Worm (Caenorhabditis elegans) whole organism, young adult: ENCODE results near the gene C44B7.5.
"Not testable (repeated sequence)": the region's sequence is repeated elsewhere in the genome, so short reads cannot be mapped to it uniquely, and the experiment has no call there.

Experiments
- B0019.2 ChIP-seq: fragments of 200-800 bp; sonication (Bioruptor generic); conservative IDR thresholded peaks from 2 replicates; pipeline ENCODE4 v1.3.6; 2022; ENCODE audit warnings: missing genetic modification reagents, missing genetic modification characterization, missing compliant biosample characterization
- B0035.1 ChIP-seq: sonication (generic microtip); optimal IDR thresholded peaks from 2 replicates; lab custom pipeline; 2016; ENCODE audit warnings: missing genetic modification characterization, mild to moderate bottlenecking, missing compliant biosample characterization, missing genotype, missing genetic modification reagents
- B0261.1 ChIP-seq: sonication (generic microtip); optimal IDR thresholded peaks from 2 replicates; lab custom pipeline; 2016; ENCODE audit warnings: mild to moderate bottlenecking, missing genetic modification characterization, moderate library complexity, missing compliant biosample characterization
- F33H1.4 ChIP-seq: fragments of 200-800 bp; sonication (Bioruptor generic); IDR thresholded peaks from 2 replicates; pipeline ENCODE4 v1.3.6; 2022; ENCODE audit warnings: missing genetic modification reagents, missing genetic modification characterization, missing compliant biosample characterization
- F37B4.10 ChIP-seq: fragments of 200-800 bp; sonication (Bioruptor generic); IDR thresholded peaks from 2 replicates; pipeline ENCODE4 v1.3.6; 2022; ENCODE audit warnings: missing genetic modification characterization, missing compliant biosample characterization
- F49E8.2 ChIP-seq: sonication (generic microtip); optimal IDR thresholded peaks from 3 replicates; lab custom pipeline; 2017; ENCODE audit warnings: missing genetic modification characterization, mild to moderate bottlenecking, missing compliant biosample characterization, antibody characterized with exemption, moderate library complexity; ENCODE audit not compliant: insufficient read depth
- F55B11.4 ChIP-seq: sonication (generic microtip); optimal IDR thresholded peaks from 2 replicates; lab custom pipeline; 2016; ENCODE audit warnings: missing compliant biosample characterization, missing genetic modification characterization, borderline replicate concordance; ENCODE audit not compliant: insufficient read depth
- K11D2.4 ChIP-seq: fragments of 200-800 bp; sonication (Bioruptor generic); IDR thresholded peaks from 2 replicates; pipeline ENCODE4 v1.3.6; 2022; ENCODE audit warnings: missing genetic modification reagents, missing genetic modification characterization, missing compliant biosample characterization
- Y53F4B.3 ChIP-seq: fragments of 200-800 bp; sonication (Bioruptor generic); IDR thresholded peaks from 2 replicates; pipeline ENCODE4 v1.3.6; 2022; ENCODE audit warnings: missing genetic modification reagents, missing genetic modification characterization, missing compliant biosample characterization
- Y67H2A.10 ChIP-seq: fragments of 200-800 bp; sonication (Bioruptor generic); conservative IDR thresholded peaks from 2 replicates; pipeline ENCODE4 v1.3.6; 2022; ENCODE audit warnings: missing genetic modification reagents, missing genetic modification characterization, missing compliant biosample characterization
- Y79H2A.3 ChIP-seq: fragments of 200-800 bp; sonication (Bioruptor generic); conservative IDR thresholded peaks from 2 replicates; pipeline ENCODE4 v1.3.6; 2022; ENCODE audit warnings: missing genetic modification reagents, missing genetic modification characterization, missing compliant biosample characterization
- attf-3 ChIP-seq: fragments of 200-800 bp; sonication (Bioruptor generic); conservative IDR thresholded peaks from 2 replicates; pipeline ENCODE4 v1.3.6; 2022; ENCODE audit warnings: missing genetic modification reagents, missing genetic modification characterization, missing compliant biosample characterization
- bed-1 ChIP-seq: fragments of 200-800 bp; sonication (Bioruptor generic); IDR thresholded peaks from 2 replicates; pipeline ENCODE4 v1.3.6; 2022; ENCODE audit warnings: missing genetic modification reagents, missing genetic modification characterization, missing compliant biosample characterization
- cebp-1 ChIP-seq, 2 experiments: fragments of 200-800 bp in 1 of 2; sonication (Bioruptor generic) in 1 of 2; sonication (generic microtip) in 1 of 2; IDR thresholded peaks in 1 of 2; optimal IDR thresholded peaks in 1 of 2; 2 replicates each; pipeline versions ENCODE4 v1.3.6 to Lab custom; 2017 to 2022; ENCODE audit warnings: missing compliant biosample characterization in 2 of 2, missing genetic modification characterization in 2 of 2, mild to moderate bottlenecking in 1 of 2, missing genetic modification reagents in 1 of 2, moderate library complexity in 1 of 2
- ceh-100 ChIP-seq: fragments of 200-800 bp; sonication (Bioruptor generic); IDR thresholded peaks from 2 replicates; pipeline ENCODE4 v1.3.6; 2022; ENCODE audit warnings: missing genetic modification reagents, missing genetic modification characterization, missing compliant biosample characterization
- ceh-27 ChIP-seq: fragments of 200-800 bp; sonication (Bioruptor generic); optimal IDR thresholded peaks from 2 replicates; lab custom pipeline; 2018; ENCODE audit warnings: mild to moderate bottlenecking, missing genetic modification characterization, moderate library complexity, missing compliant biosample characterization
- ceh-40 ChIP-seq: fragments of 200-800 bp; sonication (Bioruptor generic); IDR thresholded peaks from 2 replicates; pipeline ENCODE4 v1.3.6; 2022; ENCODE audit warnings: missing genetic modification characterization, missing compliant biosample characterization
- ceh-58 ChIP-seq: fragments of 200-800 bp; sonication (Bioruptor generic); IDR thresholded peaks from 2 replicates; pipeline ENCODE4 v1.3.6; 2022; ENCODE audit warnings: missing genetic modification characterization, missing compliant biosample characterization
- dpff-1 ChIP-seq: sonication (generic microtip); optimal IDR thresholded peaks from 2 replicates; lab custom pipeline; 2017; ENCODE audit warnings: mild to moderate bottlenecking, missing genetic modification characterization, missing compliant biosample characterization
- dpl-1 ChIP-seq: fragments of 150-350 bp; optimal IDR thresholded peaks from 2 replicates; lab custom pipeline; 2014; ENCODE audit warnings: missing biosample characterization, missing genetic modification reagents, missing genetic modification characterization
- egl-18 ChIP-seq: fragments of 200-800 bp; sonication (Bioruptor generic); IDR thresholded peaks from 2 replicates; pipeline ENCODE4 v1.3.6; 2022; ENCODE audit warnings: missing genetic modification reagents, missing genetic modification characterization, missing compliant biosample characterization
- ets-4 ChIP-seq: fragments of 200-800 bp; sonication (Bioruptor generic); optimal IDR thresholded peaks from 2 replicates; lab custom pipeline; 2018; ENCODE audit warnings: mild to moderate bottlenecking, missing genetic modification characterization, missing compliant biosample characterization
- fkh-3 ChIP-seq: sonication (generic microtip); optimal IDR thresholded peaks from 2 replicates; lab custom pipeline; 2016; ENCODE audit warnings: mild to moderate bottlenecking, missing genetic modification characterization, missing compliant biosample characterization
- hlh-12 ChIP-seq: sonication (generic microtip); optimal IDR thresholded peaks from 2 replicates; lab custom pipeline; 2016; ENCODE audit warnings: missing genetic modification characterization, missing compliant biosample characterization
- hlh-26 ChIP-seq: fragments of 200-800 bp; sonication (Bioruptor generic); conservative IDR thresholded peaks from 2 replicates; pipeline ENCODE4 v1.3.6; 2022; ENCODE audit warnings: missing genetic modification reagents, missing genetic modification characterization, missing compliant biosample characterization
- hrde-1 ChIP-seq: sonication (generic microtip); optimal IDR thresholded peaks from 2 replicates; lab custom pipeline; 2016; ENCODE audit warnings: missing genetic modification characterization, mild to moderate bottlenecking, missing compliant biosample characterization, moderate library complexity, missing genotype, missing genetic modification reagents, borderline replicate concordance
- lin-54 ChIP-seq: fragments of 200-800 bp; sonication (Bioruptor generic); optimal IDR thresholded peaks from 2 replicates; lab custom pipeline; 2018; ENCODE audit warnings: mild to moderate bottlenecking, missing genetic modification characterization, missing compliant biosample characterization
- lsl-1 ChIP-seq: fragments of 200-800 bp; sonication (Bioruptor generic); optimal IDR thresholded peaks from 2 replicates; lab custom pipeline; 2018; ENCODE audit warnings: mild to moderate bottlenecking, missing genetic modification characterization, moderate library complexity, missing compliant biosample characterization
- lsy-27 ChIP-seq: sonication (generic microtip); optimal IDR thresholded peaks from 2 replicates; lab custom pipeline; 2017; ENCODE audit warnings: missing genetic modification characterization, mild to moderate bottlenecking, missing compliant biosample characterization, antibody characterized with exemption, missing genotype, borderline replicate concordance; ENCODE audit not compliant: insufficient read depth
- mes-4 ChIP-seq: sonication (generic microtip); optimal IDR thresholded peaks from 2 replicates; lab custom pipeline; 2016; ENCODE audit warnings: missing genotype, missing genetic modification characterization, missing compliant biosample characterization
- nfya-1 ChIP-seq: sonication (generic microtip); optimal IDR thresholded peaks from 2 replicates; lab custom pipeline; 2017; ENCODE audit warnings: antibody characterized with exemption, missing compliant biosample characterization, missing genetic modification characterization, borderline replicate concordance; ENCODE audit not compliant: insufficient read depth
- nhr-120 ChIP-seq: fragments of 200-800 bp; sonication (Bioruptor generic); IDR thresholded peaks from 2 replicates; pipeline ENCODE4 v1.3.6; 2022; ENCODE audit warnings: missing genetic modification characterization, missing compliant biosample characterization
- nhr-179 ChIP-seq: sonication (generic microtip); optimal IDR thresholded peaks from 2 replicates; lab custom pipeline; 2016; ENCODE audit warnings: mild to moderate bottlenecking, missing genetic modification characterization, missing compliant biosample characterization
- nhr-27 ChIP-seq: fragments of 200-800 bp; sonication (Bioruptor generic); optimal IDR thresholded peaks from 2 replicates; lab custom pipeline; 2018; ENCODE audit warnings: mild to moderate bottlenecking, missing genetic modification characterization, moderate library complexity, missing compliant biosample characterization
- pbrm-1 ChIP-seq: fragments of 200-800 bp; sonication (Bioruptor generic); IDR thresholded peaks from 2 replicates; pipeline ENCODE4 v1.3.6; 2022; ENCODE audit warnings: missing genetic modification reagents, missing genetic modification characterization, missing compliant biosample characterization
- rpc-1 ChIP-seq, 2 experiments: fragments of 150-350 bp in 1 of 2; sonication (generic microtip) in 1 of 2; optimal IDR thresholded peaks; 2 replicates each; lab custom pipeline; 2014 to 2018; ENCODE audit warnings: missing biosample characterization in 1 of 2, missing genetic modification characterization in 1 of 2, missing genetic modification reagents in 1 of 2, missing genotype in 1 of 2
- snpc-4 ChIP-seq, 5 experiments: fragments of 150-350 bp in 1 of 5; sonication (generic microtip) in 4 of 5; optimal IDR thresholded peaks; 2 replicates each; lab custom pipeline; 2014 to 2018; ENCODE audit warnings: missing genetic modification characterization in 5 of 5, missing biosample characterization in 3 of 5, antibody characterized with exemption in 2 of 5, mild to moderate bottlenecking in 2 of 5, missing compliant biosample characterization in 2 of 5, missing genotype in 2 of 5, moderate library complexity in 2 of 5, missing genetic modification reagents in 1 of 5
- somi-1 ChIP-seq: fragments of 200-800 bp; sonication (Bioruptor generic); optimal IDR thresholded peaks from 2 replicates; lab custom pipeline; 2018; ENCODE audit warnings: mild to moderate bottlenecking, missing genetic modification characterization, missing compliant biosample characterization
- sptf-2 ChIP-seq: fragments of 200-800 bp; sonication (Bioruptor generic); optimal IDR thresholded peaks from 2 replicates; lab custom pipeline; 2018; ENCODE audit warnings: mild to moderate bottlenecking, missing genetic modification characterization, missing compliant biosample characterization
- ztf-25 ChIP-seq: fragments of 200-800 bp; sonication (Bioruptor generic); IDR thresholded peaks from 2 replicates; pipeline ENCODE4 v1.3.6; 2022; ENCODE audit warnings: missing genetic modification reagents, missing genetic modification characterization, missing compliant biosample characterization
- ztf-28 ChIP-seq: fragments of 200-800 bp; sonication (Bioruptor generic); IDR thresholded peaks from 2 replicates; pipeline ENCODE4 v1.3.6; 2022; ENCODE audit warnings: missing genetic modification reagents, missing genetic modification characterization, missing compliant biosample characterization

The C44B7.5 gene

ce11 chrII:6907657-6908056, 35.3 kb upstream of the C44B7.5 start, which contains the start of gene B0252.3:
TSS of gene B0252.3 (minus strand) at chrII:6907757.
- not testable (repeated sequence) for TF ChIP-seq nhr-179 (tag; lab: Kevin White, UChicago); ztf-28; ceh-100 (GFP tag; lab: Robert Waterston, UW)

- TF ChIP-seq K11D2.4 (no peak), nfya-1 (tag; lab: Kevin White, UChicago) (no peak), ceh-58 (GFP tag; lab: Robert Waterston, UW) (no peak), bed-1 (GFP tag; lab: Robert Waterston, UW) (no peak), lsy-27 (tag; lab: Kevin White, UChicago) (no peak), Y67H2A.10 (GFP tag; lab: Robert Waterston, UW) (no peak), ceh-27 (no peak), F55B11.4 (no peak), ztf-25 (GFP tag; lab: Robert Waterston, UW) (no peak), hrde-1 (no peak), hlh-26 (no peak)
Measured at ce11 chrII:6901795-6902194, 29.4 kb upstream of the C44B7.5 start, which contains the start of gene psmd-9. TSS of gene psmd-9 (plus strand) at chrII:6902095.

DNA sequence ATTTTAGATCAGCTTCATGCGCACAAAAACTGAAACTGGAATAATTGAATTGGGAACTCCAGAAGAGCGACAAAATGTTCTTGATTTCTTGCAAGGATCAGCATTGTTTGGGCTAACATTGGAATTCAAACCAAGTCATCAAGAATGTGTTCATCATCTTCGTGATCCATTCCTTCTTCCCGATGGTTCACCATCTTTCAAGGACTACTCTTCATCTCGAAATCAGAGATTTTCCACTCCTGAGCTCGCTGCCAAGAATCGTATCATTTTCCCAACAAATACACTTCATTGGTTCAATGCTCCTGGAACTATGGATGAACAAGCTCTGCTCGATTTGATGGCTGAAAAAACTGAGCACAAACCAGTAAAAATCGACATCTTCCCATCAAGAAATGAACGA, 28.3 kb upstream of the C44B7.5 start:
- no peak for TF ChIP-seq snpc-4 (GFP tag; optimal IDR thresholded peaks at IDR 0.05; lab: Kevin White, UChicago)
- TF ChIP-seq snpc-4 (tag; optimal IDR thresholded peaks at IDR 0.05; lab: Kevin White, UChicago): no peak
- no peak for TF ChIP-seq ztf-25 (GFP tag; lab: Robert Waterston, UW)
- TF ChIP-seq F33H1.4: no peak
- no peak for TF ChIP-seq B0019.2 (GFP tag; lab: Robert Waterston, UW)
- no peak for TF ChIP-seq B0261.1
- TF ChIP-seq fkh-3 (tag; lab: Kevin White, UChicago): no peak
- TF ChIP-seq dpff-1 (tag; lab: Kevin White, UChicago): no peak
- no peak for TF ChIP-seq dpl-1 (GFP tag; lab: Kevin White, UChicago)
- TF ChIP-seq Y67H2A.10 (GFP tag; lab: Robert Waterston, UW): no peak
- no peak for TF ChIP-seq hlh-12 (tag; lab: Kevin White, UChicago)
- TF ChIP-seq ets-4 (GFP tag; lab: Kevin White, UChicago): no peak
- no peak for TF ChIP-seq nhr-27
- TF ChIP-seq B0035.1: no peak
- no peak for TF ChIP-seq lsl-1
- no peak for TF ChIP-seq bed-1 (GFP tag; lab: Robert Waterston, UW)
- TF ChIP-seq F37B4.10: no peak
- no peak for TF ChIP-seq egl-18

DNA sequence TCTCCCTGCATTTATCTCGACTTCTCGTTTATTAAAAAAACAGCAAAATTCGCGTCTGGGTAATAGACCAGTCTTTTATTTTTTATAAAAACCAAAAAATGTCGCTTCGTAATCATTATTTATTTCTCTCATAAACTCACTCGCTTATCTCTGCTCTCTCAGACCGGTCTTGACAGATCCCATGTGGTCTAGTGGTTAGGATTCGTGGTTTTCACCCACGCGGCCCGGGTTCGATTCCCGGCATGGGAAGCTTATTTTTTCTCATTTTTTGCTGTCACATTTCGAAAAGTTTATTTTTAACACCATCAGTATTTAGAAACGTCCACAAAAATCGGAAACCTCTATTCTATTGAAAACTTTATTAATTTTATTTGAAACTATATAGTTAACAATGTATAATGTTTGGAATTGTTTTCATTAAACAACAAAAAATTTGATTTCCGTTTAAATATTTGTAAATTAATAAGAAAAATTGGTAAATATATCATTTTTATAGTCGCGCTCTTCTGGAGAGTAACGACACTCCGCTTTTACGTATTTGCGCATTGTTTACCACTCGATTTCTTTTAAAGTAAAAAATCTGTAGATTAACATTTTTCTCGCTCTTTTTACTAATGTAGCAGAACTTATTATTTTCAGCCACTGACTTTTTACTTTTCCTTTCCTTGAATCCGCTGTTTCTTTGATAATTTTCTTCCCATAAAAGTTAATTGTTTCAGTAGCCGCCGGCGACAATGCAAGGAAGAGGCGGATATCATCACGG, 25.8 kb upstream of the C44B7.5 start, which contains the start of gene hrpl-1:
TSS of gene hrpl-1 (plus strand) at position 713 of the 763 bp plus-strand sequence.
- TF ChIP-seq K11D2.4: no peak
- TF ChIP-seq Y79H2A.3: no peak
- TF ChIP-seq pbrm-1 (GFP tag; lab: Robert Waterston, UW): 0 out of 2 replicates have a peak, but pooled peaks have one; percentile 27
- TF ChIP-seq somi-1 (GFP tag; lab: Kevin White, UChicago): peak; percentile 45
- peak; percentile 58 for TF ChIP-seq mes-4
- no peak for TF ChIP-seq ceh-40
- TF ChIP-seq Y53F4B.3 (GFP tag; lab: Robert Waterston, UW): no peak
- no peak for TF ChIP-seq cebp-1 (GFP tag; IDR thresholded peaks at IDR 0.05; lab: Robert Waterston, UW)
- TF ChIP-seq cebp-1 (tag; optimal IDR thresholded peaks at IDR 0.05; lab: Kevin White, UChicago): peak; percentile 24
- no peak for TF ChIP-seq sptf-2 (GFP tag; lab: Kevin White, UChicago)
- TF ChIP-seq nhr-120 (GFP tag; lab: Robert Waterston, UW): no peak
- TF ChIP-seq hrde-1: peak; percentile 31
- TF ChIP-seq F49E8.2 (tag; lab: Kevin White, UChicago): no peak
- TF ChIP-seq attf-3: 0 out of 2 replicates have a peak, but pooled peaks have one; percentile 48
- peak; percentile 57 for TF ChIP-seq rpc-1 (optimal IDR thresholded peaks at IDR 0.05; lab: Kevin White, UChicago)
- peak; percentile 76 for TF ChIP-seq rpc-1 (tag; optimal IDR thresholded peaks at IDR 0.05; lab: Kevin White, UChicago)
- peak; percentile 0 for TF ChIP-seq lin-54
